Fruit fly (Drosophila melanogaster) whole organism, embryonic: ENCODE results near the gene Cyp6d4.

Experiments used
- Awh ChIP-seq: fragments of 200-800 bp; sonication (Bioruptor generic); IDR thresholded peaks from 2 replicates; pipeline ENCODE4, ENCODE4 v1.3.6; 2022; ENCODE audit warnings: missing biosample characterization, missing genetic modification characterization
- BEAF-32 ChIP-seq: fragments of 200-800 bp; sonication (Bioruptor generic); optimal IDR thresholded peaks from 3 replicates; lab custom pipeline; 2017; ENCODE audit warnings: missing biosample characterization, missing genetic modification characterization, mild to moderate bottlenecking, moderate library complexity, missing genetic modification reagents
- CG10431 ChIP-seq: fragments of 200-800 bp; sonication (Bioruptor generic); optimal IDR thresholded peaks from 3 replicates; lab custom pipeline; 2018; ENCODE audit warnings: missing biosample characterization, mild to moderate bottlenecking, missing genetic modification characterization
- CG10565 ChIP-seq: fragments of 200-800 bp; sonication (Bioruptor generic); optimal IDR thresholded peaks from 3 replicates; lab custom pipeline; 2016; ENCODE audit warnings: missing biosample characterization, mild to moderate bottlenecking, missing genetic modification characterization
- CG11504 ChIP-seq: fragments of 200-800 bp; sonication (Bioruptor generic); optimal IDR thresholded peaks from 3 replicates; lab custom pipeline; 2019; ENCODE audit warnings: missing biosample characterization, mild to moderate bottlenecking, missing genetic modification characterization, moderate library complexity
- CG11695 ChIP-seq: fragments of 200-800 bp; sonication (Bioruptor generic); IDR thresholded peaks from 3 replicates; pipeline ENCODE4 v1.3.6; 2022; ENCODE audit warnings: missing biosample characterization, missing genetic modification characterization
- CG12071 ChIP-seq: fragments of 200-800 bp; sonication (Bioruptor generic); optimal IDR thresholded peaks from 3 replicates; lab custom pipeline; 2018; ENCODE audit warnings: missing biosample characterization, mild to moderate bottlenecking, missing genetic modification characterization
- CG12769 ChIP-seq: fragments of 200-800 bp; sonication (Bioruptor generic); optimal IDR thresholded peaks from 2 replicates; lab custom pipeline; 2019; ENCODE audit warnings: missing biosample characterization, mild to moderate bottlenecking, missing genetic modification characterization, moderate library complexity
- CG13296 ChIP-seq: fragments of 200-800 bp; sonication (Bioruptor generic); optimal IDR thresholded peaks from 3 replicates; lab custom pipeline; 2018; ENCODE audit warnings: missing biosample characterization, mild to moderate bottlenecking, missing genetic modification characterization
- CG15696 ChIP-seq: fragments of 200-800 bp; sonication (Bioruptor generic); optimal IDR thresholded peaks from 2 replicates; lab custom pipeline; 2019; ENCODE audit warnings: missing biosample characterization, mild to moderate bottlenecking, missing genetic modification characterization, moderate library complexity
- CG16815 ChIP-seq: fragments of 200-800 bp; sonication (Bioruptor generic); optimal IDR thresholded peaks from 3 replicates; lab custom pipeline; 2017; ENCODE audit warnings: missing biosample characterization, mild to moderate bottlenecking, missing genetic modification characterization
- CG2889 ChIP-seq: fragments of 200-800 bp; sonication (Bioruptor generic); IDR thresholded peaks from 3 replicates; pipeline ENCODE4 v1.3.6; 2022; ENCODE audit warnings: missing biosample characterization, missing genetic modification characterization
- CG31224 ChIP-seq: fragments of 200-800 bp; sonication (Bioruptor generic); IDR thresholded peaks from 2 replicates; pipeline ENCODE4 v1.3.6; 2022; ENCODE audit warnings: missing biosample characterization, missing genetic modification characterization
- CG43689 ChIP-seq: fragments of 200-800 bp; sonication (Bioruptor generic); IDR thresholded peaks from 2 replicates; pipeline ENCODE4 v1.3.6; 2022; ENCODE audit warnings: missing biosample characterization, missing genetic modification characterization
- CG6813 ChIP-seq: fragments of 200-800 bp; sonication (Bioruptor generic); optimal IDR thresholded peaks from 2 replicates; lab custom pipeline; 2017; ENCODE audit warnings: missing biosample characterization, missing genetic modification characterization, mild to moderate bottlenecking, moderate library complexity, missing genetic modification reagents
- CG7372 ChIP-seq: fragments of 200-800 bp; sonication (Bioruptor generic); IDR thresholded peaks from 2 replicates; pipeline ENCODE4 v1.3.6; 2022; ENCODE audit warnings: missing biosample characterization, missing genetic modification characterization
- CG7556 ChIP-seq: fragments of 200-800 bp; sonication (Bioruptor generic); optimal IDR thresholded peaks from 2 replicates; lab custom pipeline; 2017; ENCODE audit warnings: missing biosample characterization, mild to moderate bottlenecking, missing genetic modification characterization
- CG9437 ChIP-seq: fragments of 200-800 bp; sonication (Bioruptor generic); optimal IDR thresholded peaks from 2 replicates; lab custom pipeline; 2018; ENCODE audit warnings: missing biosample characterization, mild to moderate bottlenecking, missing genetic modification characterization
- CG9609 ChIP-seq: fragments of 200-800 bp; sonication (Bioruptor generic); optimal IDR thresholded peaks from 3 replicates; lab custom pipeline; 2016; ENCODE audit warnings: missing biosample characterization, missing genetic modification characterization
- CG9727 ChIP-seq: fragments of 200-800 bp; sonication (Bioruptor generic); optimal IDR thresholded peaks from 3 replicates; lab custom pipeline; 2017; ENCODE audit warnings: missing biosample characterization, mild to moderate bottlenecking, missing genetic modification characterization
- CG9797 ChIP-seq: fragments of 200-800 bp; sonication (Bioruptor generic); optimal IDR thresholded peaks from 3 replicates; lab custom pipeline; 2018; ENCODE audit warnings: missing biosample characterization, mild to moderate bottlenecking, missing genetic modification characterization
- CTCF ChIP-seq: fragments of 200-800 bp; sonication (Bioruptor generic); optimal IDR thresholded peaks from 2 replicates; lab custom pipeline; 2017; ENCODE audit warnings: missing biosample characterization, mild to moderate bottlenecking, missing genetic modification characterization, moderate library complexity
- Dip3 ChIP-seq: fragments of 200-800 bp; sonication (Bioruptor generic); optimal IDR thresholded peaks from 3 replicates; lab custom pipeline; 2016; ENCODE audit warnings: missing biosample characterization, missing genetic modification characterization
- Eip74EF ChIP-seq, 2 experiments: fragments of 200-800 bp in 1 of 2; fragments of >200 bp in 1 of 2; sonication (Bioruptor generic) in 1 of 2; optimal IDR thresholded peaks; 2 replicates each; lab custom pipeline; 2017 to 2019; ENCODE audit warnings: missing biosample characterization in 2 of 2, missing genetic modification characterization in 2 of 2, mild to moderate bottlenecking in 1 of 2, moderate library complexity in 1 of 2
- Fer1 ChIP-seq: fragments of 200-800 bp; sonication (Bioruptor generic); optimal IDR thresholded peaks from 2 replicates; lab custom pipeline; 2017; ENCODE audit warnings: missing biosample characterization, mild to moderate bottlenecking, missing genetic modification characterization
- HmgD ChIP-seq: fragments of 200-800 bp; sonication (Bioruptor generic); optimal IDR thresholded peaks from 3 replicates; lab custom pipeline; 2016; ENCODE audit warnings: missing biosample characterization, missing genetic modification characterization
- Hr78 ChIP-seq, 2 experiments: fragments of 200-800 bp in 1 of 2; fragments of >200 bp in 1 of 2; sonication (Bioruptor generic) in 1 of 2; optimal IDR thresholded peaks; 2 replicates each; lab custom pipeline; 2017 to 2019; ENCODE audit warnings: missing biosample characterization in 2 of 2, missing genetic modification characterization in 2 of 2, mild to moderate bottlenecking in 1 of 2, moderate library complexity in 1 of 2
- Meics ChIP-seq: fragments of 200-800 bp; sonication (Bioruptor generic); optimal IDR thresholded peaks from 2 replicates; lab custom pipeline; 2017; ENCODE audit warnings: missing biosample characterization, mild to moderate bottlenecking, missing genetic modification characterization
- Stat92E ChIP-seq, 3 experiments: fragments of >200 bp in 2 of 3; fragments of 200-800 bp in 1 of 3; sonication (Bioruptor generic) in 1 of 3; optimal IDR thresholded peaks; 2 replicates each; lab custom pipeline; 2017 to 2019; ENCODE audit warnings: missing biosample characterization in 3 of 3, missing genetic modification characterization in 3 of 3, mild to moderate bottlenecking in 1 of 3, moderate library complexity in 1 of 3
- Trl ChIP-seq, 3 experiments: fragments of >200 bp in 2 of 3; fragments of 200-800 bp in 1 of 3; sonication (Bioruptor generic) in 1 of 3; optimal IDR thresholded peaks; 2 replicates in 1 of 3; 3 replicates in 2 of 3; lab custom pipeline; 2016 to 2017; ENCODE audit warnings: missing biosample characterization in 1 of 3, missing genetic modification characterization in 1 of 3
- Usf ChIP-seq: fragments of 200-800 bp; sonication (Bioruptor generic); optimal IDR thresholded peaks from 2 replicates; lab custom pipeline; 2017; ENCODE audit warnings: missing genotype, missing biosample characterization, missing genetic modification characterization
- Xrp1 ChIP-seq: fragments of 200-800 bp; sonication (Bioruptor generic); IDR thresholded peaks from 2 replicates; pipeline ENCODE4 v1.3.6; 2022; ENCODE audit warnings: missing biosample characterization, missing genetic modification characterization
- bab2 ChIP-seq: fragments of 200-800 bp; sonication (Bioruptor generic); optimal IDR thresholded peaks from 2 replicates; lab custom pipeline; 2016; ENCODE audit warnings: missing biosample characterization, missing genetic modification characterization
- bbx ChIP-seq: fragments of 200-800 bp; sonication (Bioruptor generic); IDR thresholded peaks from 2 replicates; pipeline ENCODE4 v1.3.6; 2022; ENCODE audit warnings: missing biosample characterization, missing genetic modification characterization; ENCODE audit not compliant: partially characterized antibody
- caup ChIP-seq: fragments of 200-800 bp; sonication (Bioruptor generic); optimal IDR thresholded peaks from 3 replicates; lab custom pipeline; 2017; ENCODE audit warnings: missing biosample characterization, mild to moderate bottlenecking, missing genetic modification characterization, moderate library complexity; ENCODE audit not compliant: severe bottlenecking
- chinmo ChIP-seq: fragments of 200-800 bp; sonication (Bioruptor generic); IDR thresholded peaks from 4 replicates; pipeline ENCODE4 v1.3.6; 2022; ENCODE audit warnings: missing biosample characterization, missing genetic modification characterization; ENCODE audit not compliant: partially characterized antibody
- cwo ChIP-seq: fragments of 200-800 bp; sonication (Bioruptor generic); optimal IDR thresholded peaks from 3 replicates; lab custom pipeline; 2017; ENCODE audit warnings: missing biosample characterization, missing genetic modification characterization, mild to moderate bottlenecking, moderate library complexity, missing genetic modification reagents
- fd64A ChIP-seq: fragments of 200-800 bp; sonication (Bioruptor generic); optimal IDR thresholded peaks from 3 replicates; lab custom pipeline; 2018; ENCODE audit warnings: missing biosample characterization, mild to moderate bottlenecking, missing genetic modification characterization
- gem ChIP-seq: fragments of 200-800 bp; sonication (Bioruptor generic); optimal IDR thresholded peaks from 2 replicates; lab custom pipeline; 2019; ENCODE audit warnings: missing biosample characterization, mild to moderate bottlenecking, missing genetic modification characterization, moderate library complexity
- grau ChIP-seq: fragments of 200-800 bp; optimal IDR thresholded peaks from 3 replicates; lab custom pipeline; 2019; ENCODE audit warnings: missing biosample characterization, mild to moderate bottlenecking, missing genetic modification characterization, moderate library complexity
- nom ChIP-seq: fragments of 200-800 bp; sonication (Bioruptor generic); optimal IDR thresholded peaks from 2 replicates; lab custom pipeline; 2017; ENCODE audit warnings: missing biosample characterization, missing genetic modification characterization, mild to moderate bottlenecking, moderate library complexity, missing genetic modification reagents
- salm ChIP-seq: fragments of 200-800 bp; sonication (Bioruptor generic); optimal IDR thresholded peaks from 2 replicates; lab custom pipeline; 2018; ENCODE audit warnings: missing biosample characterization, mild to moderate bottlenecking, missing genetic modification characterization
- sens ChIP-seq: fragments of 200-800 bp; sonication (Bioruptor generic); peaks from one replicate; lab custom pipeline; 2016; ENCODE audit warnings: missing biosample characterization, missing genetic modification characterization
- slp2 ChIP-seq: fragments of 200-800 bp; sonication (Bioruptor generic); optimal IDR thresholded peaks from 2 replicates; lab custom pipeline; 2016; ENCODE audit warnings: missing biosample characterization, missing genetic modification characterization
- sug ChIP-seq: fragments of 200-800 bp; optimal IDR thresholded peaks from 2 replicates; lab custom pipeline; 2019; ENCODE audit warnings: missing biosample characterization, mild to moderate bottlenecking, missing genetic modification characterization, moderate library complexity
- wek ChIP-seq: fragments of 200-800 bp; sonication (Bioruptor generic); optimal IDR thresholded peaks from 3 replicates; lab custom pipeline; 2018; ENCODE audit warnings: missing biosample characterization, mild to moderate bottlenecking, missing genetic modification characterization, moderate library complexity
- z ChIP-seq: fragments of 200-800 bp; sonication (Bioruptor generic); IDR thresholded peaks from 3 replicates; pipeline ENCODE4 v1.3.6; 2022; ENCODE audit warnings: missing biosample characterization, missing genetic modification characterization

Cyp6d4 gene

DNA sequence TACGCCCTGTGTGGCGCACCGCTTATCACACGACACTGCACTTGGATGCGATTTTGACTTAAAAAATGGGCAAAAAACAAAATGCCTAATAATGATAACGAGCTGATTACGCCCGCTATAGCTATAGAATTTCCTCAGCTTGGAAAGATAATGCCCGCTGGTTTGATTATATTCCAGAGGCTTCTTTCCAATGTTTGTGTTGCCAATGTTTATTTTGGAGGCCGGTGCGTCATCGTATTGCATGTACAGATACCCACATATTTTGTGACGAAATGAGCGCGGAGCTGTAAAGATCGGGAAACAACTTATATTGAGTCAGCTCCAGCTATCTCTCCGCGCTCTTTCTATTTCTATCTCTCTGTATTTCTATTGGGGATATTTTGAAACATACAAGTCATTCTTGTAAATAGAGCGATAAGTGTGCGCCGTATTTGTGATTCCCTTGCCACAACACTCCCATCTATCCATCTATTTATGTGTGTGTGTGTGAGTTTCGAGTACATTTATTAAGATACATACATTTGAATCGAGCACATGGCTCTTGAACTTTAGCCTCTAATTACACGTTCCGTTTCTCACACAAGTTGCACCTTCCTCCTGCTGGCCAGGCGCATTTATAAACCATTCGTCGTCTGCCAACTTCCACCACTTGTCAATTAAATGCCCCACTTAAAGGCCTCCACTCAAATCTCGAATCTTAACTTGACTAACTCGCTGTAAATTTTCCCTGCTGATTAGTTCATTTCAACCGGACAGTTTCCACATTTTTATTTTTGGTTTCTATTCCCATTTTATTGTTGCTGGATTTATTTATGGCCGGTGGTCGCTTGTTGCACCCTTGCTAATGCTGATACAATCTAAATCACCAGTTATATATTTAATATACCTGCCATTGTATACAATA lies 13.8 kb upstream of the Cyp6d4 start (continued):
- TF ChIP-seq CG7372 (GFP tag; lab: Robert Waterston, UW) (0 out of 2 replicates have a peak, but pooled peaks have one; percentile 31), Eip74EF (GFP tag; optimal IDR thresholded peaks at IDR 0.05; lab: Kevin White, UChicago) (no peak), CG2889 (GFP tag; lab: Robert Waterston, UW) (no peak), CG12071 (GFP tag; lab: Kevin White, UChicago) (peak; percentile 28), CG16815 (GFP tag; lab: Kevin White, UChicago) (no peak), BEAF-32 (no peak), sug (tag; lab: Kevin White, UChicago) (peak; percentile 30), fd64A (GFP tag; lab: Kevin White, UChicago) (peak; percentile 45), Hr78 (GFP tag; optimal IDR thresholded peaks at IDR 0.05; lab: Kevin White, UChicago) (peak in 1 of 2 experiments; percentile 83), Trl (optimal IDR thresholded peaks at IDR 0.05; lab: Kevin White, UChicago) (peak in 1 of 2 experiments; percentile 35), Trl (GFP tag; optimal IDR thresholded peaks at IDR 0.05; lab: Kevin White, UChicago) (no peak), nom (peak; percentile 41), CG7556 (peak; percentile 26), CG6813 (peak; percentile 12), CG12769 (tag; lab: Kevin White, UChicago) (peak; percentile 48), CG13296 (peak; percentile 32), Fer1 (GFP tag; lab: Kevin White, UChicago) (peak; percentile 27), wek (GFP tag; lab: Kevin White, UChicago) (peak; percentile 43), bbx (0 out of 2 replicates have a peak, but pooled peaks have one; percentile 25), Stat92E (GFP tag; optimal IDR thresholded peaks at IDR 0.05; lab: Kevin White, UChicago) (no peak), Xrp1 (0 out of 2 replicates have a peak, but pooled peaks have one; percentile 18), caup (GFP tag; lab: Kevin White, UChicago) (peak; percentile 9), z (GFP tag; lab: Robert Waterston, UW) (0 out of 3 replicates have a peak, but pooled peaks have one; percentile 46), chinmo (GFP tag; lab: Robert Waterston, UW) (0 out of 4 replicates have a peak, but pooled peaks have one; percentile 44)

- TF ChIP-seq grau (no peak), CG10565 (no peak), CG43689 (GFP tag; lab: Robert Waterston, UW) (no peak), CG2889 (GFP tag; lab: Robert Waterston, UW) (no peak), CG10431 (GFP tag; lab: Kevin White, UChicago) (no peak), Dip3 (GFP tag; lab: Kevin White, UChicago) (no peak), HmgD (GFP tag; lab: Kevin White, UChicago) (no peak), CTCF (GFP tag; lab: Kevin White, UChicago) (no peak), gem (tag; lab: Kevin White, UChicago) (no peak), CG9609 (GFP tag; lab: Kevin White, UChicago) (no peak), CG9727 (GFP tag; lab: Kevin White, UChicago) (no peak), CG11504 (tag; lab: Kevin White, UChicago) (no peak), salm (tag; lab: Kevin White, UChicago) (no peak), CG15696 (tag; lab: Kevin White, UChicago) (no peak), Awh (GFP tag; lab: Robert Waterston, UW) (0 out of 2 replicates have a peak, but pooled peaks have one; percentile 7), CG11695 (GFP tag; lab: Robert Waterston, UW) (0 out of 3 replicates have a peak, but pooled peaks have one; percentile 14), CG31224 (GFP tag; lab: Robert Waterston, UW) (no peak), bab2 (no peak), slp2 (no peak), CG9797 (GFP tag; lab: Kevin White, UChicago) (no peak), cwo (GFP tag; lab: Kevin White, UChicago) (peak; percentile 82), sens (GFP tag; lab: Kevin White, UChicago) (peak; percentile 72), CG9437 (no peak), Meics (no peak), Usf (GFP tag; lab: Kevin White, UChicago) (no peak)
Observed at dm6 chr3R:22684948-22685253, 13.2 kb upstream of the Cyp6d4 start.
